Fruit fly (Drosophila melanogaster) whole organism, prepupa: ENCODE results near the gene CG15880.

Experiments used
- CG10631 ChIP-seq: fragments of 200-800 bp; sonication (Bioruptor generic); optimal IDR thresholded peaks from 2 replicates; lab custom pipeline; 2016; ENCODE audit warnings: missing biosample characterization, missing genetic modification characterization
- CG4318 ChIP-seq: fragments of 200-800 bp; sonication (Bioruptor generic); optimal IDR thresholded peaks from 3 replicates; lab custom pipeline; 2017; ENCODE audit warnings: missing biosample characterization, mild to moderate bottlenecking, missing genetic modification characterization
- CG8119 ChIP-seq: fragments of 200-800 bp; sonication (Bioruptor generic); IDR thresholded peaks from 3 replicates; pipeline ENCODE4 v1.3.6; 2022; ENCODE audit warnings: missing biosample characterization, missing genetic modification characterization
- OdsH ChIP-seq: fragments of 200-800 bp; sonication (Bioruptor generic); optimal IDR thresholded peaks from 3 replicates; lab custom pipeline; 2016; ENCODE audit warnings: missing biosample characterization, missing genetic modification characterization

dm6 chr2L:849138-849744 is 31.5 kb upstream of the CG15880 start:
- TF ChIP-seq CG4318 (GFP tag; lab: Kevin White, UChicago): no peak
- TF ChIP-seq OdsH (GFP tag; lab: Kevin White, UChicago): no peak
- TF ChIP-seq CG8119: no peak
- TF ChIP-seq CG10631 (GFP tag; lab: Kevin White, UChicago): no peak
